Worm (Caenorhabditis elegans): ENCODE measurements around the gene cyp-37A1.

Gene cyp-37A1

ce11 chrII:13964325-13964724 lies 52.4 kb downstream of the cyp-37A1 start (continued):
- TF ChIP-seq nhr-76 (tag; optimal IDR thresholded peaks at IDR 0.05) (no peak), ces-1 (GFP tag; optimal IDR thresholded peaks at IDR 0.05) (no peak)

All from whole organism, L1 larva.